Fruit fly (Drosophila melanogaster): Measurements from ENCODE around the gene CG1552.
"Not testable (repeated sequence)": the region's sequence is repeated elsewhere in the genome, so short reads cannot be mapped to it uniquely, and the experiment has no call there.

DNA sequence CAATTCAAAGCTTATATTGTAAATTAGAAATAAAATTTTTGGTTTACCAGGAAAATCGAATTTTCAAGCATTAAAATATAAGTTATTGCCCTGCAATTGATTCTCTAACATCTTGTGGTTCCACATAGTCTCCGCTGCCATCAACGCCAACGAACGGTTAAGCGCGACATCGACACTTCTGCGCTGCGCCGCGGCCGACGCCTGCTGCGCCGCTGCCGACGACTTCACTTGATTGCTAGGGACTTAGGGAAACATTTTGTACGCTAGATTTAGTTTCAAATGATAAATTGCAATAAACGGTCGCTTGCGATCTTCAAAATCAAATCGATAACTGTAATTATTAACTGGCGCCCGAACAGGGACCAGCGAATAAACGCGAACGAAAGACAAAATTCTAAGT is 42.6 kb upstream of the CG1552 start, which contains the start of gene CG42249:
- not testable (repeated sequence) for TF ChIP-seq CG34406 (GFP tag; optimal IDR thresholded peaks at IDR 0.05); Sox15 (GFP tag; optimal IDR thresholded peaks at IDR 0.05); CG16779 (tag; optimal IDR thresholded peaks at IDR 0.05); Blimp-1 (GFP tag; optimal IDR thresholded peaks at IDR 0.05); Eip75B (GFP tag; optimal IDR thresholded peaks at IDR 0.05); fkh (GFP tag; optimal IDR thresholded peaks at IDR 0.05); CG3032 (tag; optimal IDR thresholded peaks at IDR 0.05); net (GFP tag; optimal IDR thresholded peaks at IDR 0.05); svp (GFP tag); CG6854 (GFP tag; optimal IDR thresholded peaks at IDR 0.05); Hr39 (GFP tag; optimal IDR thresholded peaks at IDR 0.05)

Data from whole organism, prepupa.